Worm (Caenorhabditis elegans) whole organism, L1 larva: ENCODE measurements around the gene Y53C12A.8.

Experiments
- C16A3.4 ChIP-seq: fragments of 150-350 bp; optimal IDR thresholded peaks from 2 replicates; lab custom pipeline; 2014; ENCODE audit warnings: missing biosample characterization, missing genetic modification characterization
- F16B12.6 ChIP-seq: fragments of 150-350 bp; optimal IDR thresholded peaks from 2 replicates; lab custom pipeline; 2014; ENCODE audit warnings: missing biosample characterization, missing genetic modification characterization
- alr-1 ChIP-seq: fragments of 200-800 bp; sonication (Bioruptor generic); optimal IDR thresholded peaks from 2 replicates; lab custom pipeline; 2018; ENCODE audit warnings: borderline replicate concordance, mild to moderate bottlenecking, missing genetic modification characterization, missing compliant biosample characterization
- aly-2 ChIP-seq: fragments of 150-350 bp; optimal IDR thresholded peaks from 2 replicates; lab custom pipeline; 2014; ENCODE audit warnings: missing biosample characterization, missing genetic modification characterization
- ama-1 ChIP-seq: fragments of 150-350 bp; optimal IDR thresholded peaks from 2 replicates; lab custom pipeline; 2014
- blmp-1 ChIP-seq: fragments of 150-350 bp; optimal IDR thresholded peaks from 2 replicates; lab custom pipeline; 2014; ENCODE audit warnings: missing biosample characterization, missing genetic modification characterization
- ceh-8 ChIP-seq: fragments of 200-800 bp; sonication (Bioruptor generic); optimal IDR thresholded peaks from 2 replicates; lab custom pipeline; 2018; ENCODE audit warnings: mild to moderate bottlenecking, missing genetic modification characterization, moderate library complexity, missing compliant biosample characterization
- ceh-82 ChIP-seq, 3 experiments: fragments of 150-350 bp in 1 of 3; sonication (generic microtip) in 2 of 3; optimal IDR thresholded peaks; 2 replicates each; lab custom pipeline; 2014 to 2017; ENCODE audit warnings: missing biosample characterization in 3 of 3, missing genetic modification characterization in 3 of 3
- ceh-88 ChIP-seq: fragments of 200-800 bp; sonication (Bioruptor generic); IDR thresholded peaks from 2 replicates; pipeline ENCODE4 v1.3.6; 2022; ENCODE audit warnings: missing genetic modification characterization, missing compliant biosample characterization
- ces-1 ChIP-seq: fragments of 150-350 bp; optimal IDR thresholded peaks from 2 replicates; lab custom pipeline; 2014; ENCODE audit warnings: missing biosample characterization, missing genetic modification reagents, missing genetic modification characterization
- dpl-1 ChIP-seq, 3 experiments: fragments of 150-350 bp in 2 of 3; sonication (generic microtip) in 1 of 3; optimal IDR thresholded peaks; 2 replicates each; lab custom pipeline; 2014 to 2017; ENCODE audit warnings: missing biosample characterization in 3 of 3, missing genetic modification characterization in 3 of 3, missing genetic modification reagents in 3 of 3
- dsc-1 ChIP-seq: sonication (generic microtip); optimal IDR thresholded peaks from 2 replicates; lab custom pipeline; 2016; ENCODE audit warnings: mild to moderate bottlenecking, missing genetic modification characterization, missing compliant biosample characterization
- efl-1 ChIP-seq, 4 experiments: fragments of 150-350 bp; optimal IDR thresholded peaks in 3 of 4; peaks in 1 of 4; 1 replicate in 1 of 4; 2 replicates in 3 of 4; lab custom pipeline; 2014; ENCODE audit warnings: missing biosample characterization in 2 of 4, missing genetic modification characterization in 2 of 4, missing genetic modification reagents in 2 of 4
- egl-13 ChIP-seq: sonication (generic microtip); optimal IDR thresholded peaks from 2 replicates; lab custom pipeline; 2016; ENCODE audit warnings: missing genotype, missing genetic modification reagents, missing genetic modification characterization, missing compliant biosample characterization
- egl-27 ChIP-seq, 2 experiments: fragments of 150-350 bp in 1 of 2; sonication (generic microtip); optimal IDR thresholded peaks; 3 replicates each; lab custom pipeline; 2017 to 2018; ENCODE audit warnings: missing biosample characterization in 2 of 2, missing genetic modification characterization in 2 of 2, missing genetic modification reagents in 2 of 2
- elt-2 ChIP-seq: sonication (generic microtip); optimal IDR thresholded peaks from 2 replicates; lab custom pipeline; 2016; ENCODE audit warnings: missing genetic modification characterization, mild to moderate bottlenecking, inconsistent platforms, missing compliant biosample characterization, missing genetic modification reagents
- fkh-10 ChIP-seq: sonication (generic microtip); optimal IDR thresholded peaks from 2 replicates; lab custom pipeline; 2017; ENCODE audit warnings: missing biosample characterization, missing genetic modification reagents, missing genetic modification characterization
- hpl-2 ChIP-seq: fragments of 150-350 bp; optimal IDR thresholded peaks from 2 replicates; lab custom pipeline; 2014; ENCODE audit warnings: missing biosample characterization, missing genetic modification reagents, missing genetic modification characterization
- irx-1 ChIP-seq: sonication (generic microtip); optimal IDR thresholded peaks from 2 replicates; lab custom pipeline; 2016; ENCODE audit warnings: missing genetic modification characterization, missing compliant biosample characterization
- jun-1 ChIP-seq: fragments of 150-350 bp; optimal IDR thresholded peaks from 2 replicates; lab custom pipeline; 2014; ENCODE audit warnings: missing biosample characterization, missing genetic modification reagents, missing genetic modification characterization
- lin-13 ChIP-seq: fragments of 150-350 bp; optimal IDR thresholded peaks from 2 replicates; lab custom pipeline; 2014; ENCODE audit warnings: missing biosample characterization, missing genetic modification reagents, missing genetic modification characterization
- lin-14 ChIP-seq: fragments of 200-800 bp; sonication (Bioruptor generic); optimal IDR thresholded peaks from 2 replicates; lab custom pipeline; 2018; ENCODE audit warnings: mild to moderate bottlenecking, missing genetic modification characterization, moderate library complexity, missing compliant biosample characterization
- lin-35 ChIP-seq, 2 experiments: fragments of 150-350 bp; optimal IDR thresholded peaks; 2 replicates each; lab custom pipeline; 2014; ENCODE audit warnings: missing biosample characterization in 2 of 2, missing genetic modification characterization in 2 of 2, missing genetic modification reagents in 2 of 2
- lin-39 ChIP-seq: fragments of 150-350 bp; optimal IDR thresholded peaks from 2 replicates; lab custom pipeline; 2014; ENCODE audit warnings: missing biosample characterization, missing genetic modification reagents, missing genetic modification characterization
- mep-1 ChIP-seq: fragments of 150-350 bp; optimal IDR thresholded peaks from 2 replicates; lab custom pipeline; 2014; ENCODE audit warnings: missing biosample characterization, missing genetic modification characterization
- nhr-11 ChIP-seq: fragments of 150-350 bp; optimal IDR thresholded peaks from 2 replicates; lab custom pipeline; 2014; ENCODE audit warnings: missing biosample characterization, missing genetic modification characterization
- nhr-12 ChIP-seq: sonication (generic microtip); optimal IDR thresholded peaks from 2 replicates; lab custom pipeline; 2017; ENCODE audit warnings: missing biosample characterization, missing genetic modification characterization
- nhr-19 ChIP-seq: fragments of 200-800 bp; sonication (Bioruptor generic); conservative IDR thresholded peaks from 2 replicates; pipeline ENCODE4 v1.3.6; 2022; ENCODE audit warnings: missing genetic modification characterization, missing compliant biosample characterization
- nhr-47 ChIP-seq: sonication (generic microtip); optimal IDR thresholded peaks from 2 replicates; lab custom pipeline; 2016; ENCODE audit warnings: mild to moderate bottlenecking, missing genetic modification characterization, moderate library complexity, missing compliant biosample characterization
- nhr-71 ChIP-seq: sonication (generic microtip); optimal IDR thresholded peaks from 2 replicates; lab custom pipeline; 2016; ENCODE audit warnings: mild to moderate bottlenecking, missing genetic modification characterization, moderate library complexity, missing compliant biosample characterization
- nhr-77 ChIP-seq: fragments of 150-350 bp; optimal IDR thresholded peaks from 2 replicates; lab custom pipeline; 2014; ENCODE audit warnings: missing biosample characterization, missing genetic modification characterization
- nhr-84 ChIP-seq: sonication (generic microtip); optimal IDR thresholded peaks from 2 replicates; lab custom pipeline; 2017; ENCODE audit warnings: missing biosample characterization, missing genetic modification characterization
- pax-3 ChIP-seq: fragments of 200-800 bp; sonication (Bioruptor generic); optimal IDR thresholded peaks from 2 replicates; lab custom pipeline; 2018; ENCODE audit warnings: mild to moderate bottlenecking, missing genetic modification characterization, moderate library complexity, missing compliant biosample characterization
- rnt-1 ChIP-seq: sonication (generic microtip); optimal IDR thresholded peaks from 2 replicates; lab custom pipeline; 2016; ENCODE audit warnings: mild to moderate bottlenecking, missing genetic modification characterization, moderate library complexity, missing compliant biosample characterization
- snpc-4 ChIP-seq: fragments of 150-350 bp; optimal IDR thresholded peaks from 2 replicates; lab custom pipeline; 2014; ENCODE audit warnings: missing biosample characterization, missing genetic modification characterization
- sptf-1 ChIP-seq: fragments of 150-350 bp; optimal IDR thresholded peaks from 2 replicates; lab custom pipeline; 2014; ENCODE audit warnings: missing biosample characterization, missing genetic modification characterization
- tbx-2 ChIP-seq: sonication (generic microtip); optimal IDR thresholded peaks from 2 replicates; lab custom pipeline; 2016; ENCODE audit warnings: missing genetic modification characterization, missing compliant biosample characterization
- tlp-1 ChIP-seq: fragments of 150-350 bp; optimal IDR thresholded peaks from 2 replicates; lab custom pipeline; 2014; ENCODE audit warnings: missing biosample characterization, missing genetic modification characterization
- unc-30 ChIP-seq: sonication (generic microtip); optimal IDR thresholded peaks from 2 replicates; lab custom pipeline; 2017; ENCODE audit warnings: missing biosample characterization, missing genetic modification characterization
- unc-86 ChIP-seq: sonication (generic microtip); optimal IDR thresholded peaks from 2 replicates; lab custom pipeline; 2016; ENCODE audit warnings: missing genetic modification characterization, missing compliant biosample characterization
- xbp-1 ChIP-seq: sonication (generic microtip); optimal IDR thresholded peaks from 2 replicates; lab custom pipeline; 2016; ENCODE audit warnings: missing genetic modification characterization, missing compliant biosample characterization
- zag-1 ChIP-seq: fragments of 150-350 bp; optimal IDR thresholded peaks from 2 replicates; lab custom pipeline; 2014; ENCODE audit warnings: missing biosample characterization, missing genetic modification characterization
- ztf-4 ChIP-seq: fragments of 150-350 bp; optimal IDR thresholded peaks from 2 replicates; lab custom pipeline; 2014; ENCODE audit warnings: missing biosample characterization, missing genetic modification characterization

Y53C12A.8 gene

ce11 chrII:9704746-9705145 lies 4.5 kb upstream of the Y53C12A.8 start, which contains the start of gene Y53C12A.10:
TSS of gene Y53C12A.10 (minus strand) at chrII:9704846.
- TF ChIP-seq jun-1 (tag; lab: Kevin White, UChicago): no peak
- TF ChIP-seq irx-1: no peak
- no peak for TF ChIP-seq dpl-1 (GFP tag; optimal IDR thresholded peaks at IDR 0.05; lab: Kevin White, UChicago)
- TF ChIP-seq lin-35 (GFP tag; optimal IDR thresholded peaks at IDR 0.05; lab: Kevin White, UChicago): no peak
- no peak for TF ChIP-seq mep-1 (tag; lab: Kevin White, UChicago)
- no peak for TF ChIP-seq unc-86 (tag; lab: Kevin White, UChicago)
- TF ChIP-seq egl-27 (tag; optimal IDR thresholded peaks at IDR 0.05; lab: Kevin White, UChicago): no peak

DNA sequence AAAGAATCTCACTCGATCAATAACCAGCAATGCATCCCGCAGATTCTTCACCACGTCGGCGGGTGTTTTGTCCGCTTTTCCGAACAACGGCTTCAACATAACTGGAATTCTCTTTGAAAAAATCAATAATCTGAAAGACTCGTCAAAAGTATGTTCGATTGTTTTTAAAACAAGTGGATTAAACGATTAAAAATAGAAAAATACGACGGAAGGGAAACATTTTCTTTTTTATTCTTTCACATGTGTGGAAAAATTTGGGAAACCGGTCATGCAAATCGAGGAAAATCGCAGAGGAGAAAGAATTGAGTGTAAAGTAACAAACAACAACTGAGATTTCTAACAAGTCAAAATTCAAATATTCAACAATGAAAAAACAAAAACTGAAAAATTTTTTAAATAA lies 3.3 kb upstream of the Y53C12A.8 start, which contains the start of gene mop-25.2:
mop-25.2 (minus strand) TSS at position 101 of the 400 bp plus-strand sequence.
- no peak for TF ChIP-seq efl-1 (optimal IDR thresholded peaks at IDR 0.05; lab: Kevin White, UChicago)
- peak in 1 of 2 experiments; percentile 79 for TF ChIP-seq efl-1 (GFP tag; optimal IDR thresholded peaks at IDR 0.05 in 1 of 2; lab: Kevin White, UChicago)
- no peak for TF ChIP-seq zag-1 (tag; lab: Kevin White, UChicago)
- TF ChIP-seq, all 84 proteins: peak for 1

DNA sequence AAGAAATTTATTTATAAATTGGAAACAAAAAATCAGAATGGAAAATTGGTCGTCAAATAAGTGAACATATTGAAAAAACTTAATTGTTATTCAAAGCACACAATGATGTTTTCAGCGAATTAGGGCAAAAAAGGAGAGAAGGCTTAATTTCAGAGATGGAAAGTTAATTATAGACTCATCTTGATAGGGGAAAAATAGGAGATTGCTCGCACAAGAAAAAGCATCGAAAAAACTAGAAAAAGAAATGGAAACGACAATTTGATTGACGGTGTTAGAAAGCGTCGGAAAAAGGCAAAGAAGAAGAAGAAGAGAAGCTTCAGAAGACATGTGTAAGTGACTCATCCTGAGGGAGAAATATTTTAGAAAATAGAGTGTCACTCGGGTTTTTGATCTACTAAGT lies 4.3 kb downstream of the Y53C12A.8 start:
- TF ChIP-seq unc-30 (no peak), pax-3 (no peak), lin-14 (GFP tag; lab: Kevin White, UChicago) (peak; percentile 46), fkh-10 (GFP tag; lab: Kevin White, UChicago) (peak; percentile 43)
- TF ChIP-seq, all 84 proteins: peak for 2

- no peak for TF ChIP-seq dpl-1 (GFP tag; optimal IDR thresholded peaks at IDR 0.05; lab: Kevin White, UChicago)
- no peak for TF ChIP-seq rnt-1 (tag; lab: Kevin White, UChicago)
Observed at ce11 chrII:9691839-9692238, 8.4 kb downstream of the Y53C12A.8 start, which contains the start of gene nlp-11. TSS of gene nlp-11 (minus strand) at chrII:9691939.

- TF ChIP-seq ceh-82 (tag; optimal IDR thresholded peaks at IDR 0.05; lab: Kevin White, UChicago): no peak
- TF ChIP-seq xbp-1 (tag; lab: Kevin White, UChicago): no peak
- TF ChIP-seq nhr-12 (tag; lab: Kevin White, UChicago): no peak
- TF ChIP-seq snpc-4: no peak
- TF ChIP-seq lin-14 (GFP tag; lab: Kevin White, UChicago): peak; percentile 79
- no peak for TF ChIP-seq sptf-1 (tag; lab: Kevin White, UChicago)
- TF ChIP-seq lin-13: no peak
- TF ChIP-seq ztf-4 (tag; lab: Kevin White, UChicago): no peak
- TF ChIP-seq lin-39 (tag; lab: Kevin White, UChicago): no peak
- no peak for TF ChIP-seq tlp-1
- no peak for TF ChIP-seq aly-2
- TF ChIP-seq dsc-1 (tag; lab: Kevin White, UChicago): no peak
- no peak for TF ChIP-seq C16A3.4
- no peak for TF ChIP-seq dpl-1 (GFP tag; optimal IDR thresholded peaks at IDR 0.05; lab: Kevin White, UChicago)
- TF ChIP-seq nhr-71 (tag; lab: Kevin White, UChicago): peak; percentile 28
- peak; percentile 7 for TF ChIP-seq egl-13 (tag; lab: Kevin White, UChicago)
- no peak for TF ChIP-seq ama-1 (lab: Kevin White, UChicago)
- no peak for TF ChIP-seq hpl-2 (GFP tag; lab: Kevin White, UChicago)
- no peak for TF ChIP-seq nhr-77 (tag; lab: Kevin White, UChicago)
- no peak for TF ChIP-seq nhr-84
- no peak for TF ChIP-seq efl-1 (optimal IDR thresholded peaks at IDR 0.05; lab: Kevin White, UChicago)
- no peak for TF ChIP-seq efl-1 (GFP tag; optimal IDR thresholded peaks at IDR 0.05 in 1 of 2; lab: Kevin White, UChicago)
- TF ChIP-seq unc-86 (tag; lab: Kevin White, UChicago): peak; percentile 39
- no peak for TF ChIP-seq elt-2 (tag; lab: Kevin White, UChicago)
- TF ChIP-seq mep-1 (tag; lab: Kevin White, UChicago): no peak
- TF ChIP-seq nhr-19 (GFP tag; lab: Robert Waterston, UW): no peak
- peak; percentile 96 for TF ChIP-seq ceh-8 (GFP tag; lab: Kevin White, UChicago)
- TF ChIP-seq nhr-47 (tag; lab: Kevin White, UChicago): peak; percentile 24
- TF ChIP-seq alr-1: no peak
- no peak for TF ChIP-seq F16B12.6 (tag; lab: Kevin White, UChicago)
- no peak for TF ChIP-seq nhr-11
- peak; percentile 98 for TF ChIP-seq fkh-10 (GFP tag; lab: Kevin White, UChicago)
- no peak for TF ChIP-seq ceh-88
- no peak for TF ChIP-seq tbx-2 (tag; lab: Kevin White, UChicago)
- peak; percentile 18 for TF ChIP-seq ces-1 (GFP tag; lab: Kevin White, UChicago)
- TF ChIP-seq lin-35 (GFP tag; optimal IDR thresholded peaks at IDR 0.05; lab: Kevin White, UChicago): no peak
- no peak for TF ChIP-seq blmp-1 (tag; lab: Kevin White, UChicago)
Observed at ce11 chrII:9690067-9690632, 10.1 kb downstream of the Y53C12A.8 start.
